Worm (Caenorhabditis elegans) whole organism, L4 larva: ENCODE data around the gene ada-2.

Experiments
- D1046.2 ChIP-seq: fragments of 200-800 bp; sonication (Bioruptor generic); IDR thresholded peaks from 2 replicates; pipeline ENCODE4 v1.3.6; 2022; ENCODE audit warnings: missing genetic modification characterization, missing compliant biosample characterization
- T26A8.4 ChIP-seq: fragments of 200-800 bp; sonication (Bioruptor generic); IDR thresholded peaks from 2 replicates; pipeline ENCODE4 v1.3.6; 2022; ENCODE audit warnings: missing genetic modification characterization, missing compliant biosample characterization
- Y48G9A.11 ChIP-seq: fragments of 200-800 bp; sonication (Bioruptor generic); IDR thresholded peaks from 2 replicates; pipeline ENCODE4 v1.3.6; 2022; ENCODE audit warnings: missing genetic modification reagents, missing genetic modification characterization, missing compliant biosample characterization
- Y5F2A.4 ChIP-seq: fragments of 200-800 bp; sonication (Bioruptor generic); optimal IDR thresholded peaks from 2 replicates; lab custom pipeline; 2018; ENCODE audit warnings: mild to moderate bottlenecking, missing genetic modification characterization, missing compliant biosample characterization
- Y75B8A.6 ChIP-seq: fragments of 200-800 bp; sonication (Bioruptor generic); IDR thresholded peaks from 2 replicates; pipeline ENCODE4 v1.3.6; 2022; ENCODE audit warnings: missing genetic modification reagents, missing genetic modification characterization, missing compliant biosample characterization
- ZK337.2 ChIP-seq: fragments of 200-800 bp; sonication (Bioruptor generic); IDR thresholded peaks from 2 replicates; pipeline ENCODE4 v1.3.6; 2022; ENCODE audit warnings: missing genetic modification reagents, missing genetic modification characterization, missing compliant biosample characterization
- aha-1 ChIP-seq: fragments of 150-350 bp; peaks from one replicate; lab custom pipeline; 2014; ENCODE audit warnings: missing biosample characterization, missing genetic modification characterization
- aly-2 ChIP-seq: sonication (generic microtip); optimal IDR thresholded peaks from 2 replicates; lab custom pipeline; 2018; ENCODE audit warnings: missing biosample characterization, missing genetic modification characterization
- ama-1 ChIP-seq: fragments of 150-350 bp; optimal IDR thresholded peaks from 2 replicates; lab custom pipeline; 2014; ENCODE audit warnings: inconsistent platforms, mixed read lengths
- arid-1 ChIP-seq: fragments of 200-800 bp; sonication (Bioruptor generic); conservative IDR thresholded peaks from 2 replicates; pipeline ENCODE4 v1.3.6; 2022; ENCODE audit warnings: missing genetic modification reagents, missing genetic modification characterization, missing compliant biosample characterization
- ceh-32 ChIP-seq: sonication (generic microtip); optimal IDR thresholded peaks from 2 replicates; lab custom pipeline; 2016; ENCODE audit warnings: mild to moderate bottlenecking, missing genetic modification characterization, missing compliant biosample characterization; ENCODE audit not compliant: poor library complexity
- ceh-44 ChIP-seq: fragments of 200-800 bp; sonication (Bioruptor generic); IDR thresholded peaks from 2 replicates; pipeline ENCODE4 v1.3.6; 2022; ENCODE audit warnings: missing genetic modification reagents, missing genetic modification characterization, missing compliant biosample characterization
- ctbp-1 ChIP-seq: fragments of 200-800 bp; sonication (Bioruptor generic); IDR thresholded peaks from 2 replicates; pipeline ENCODE4 v1.3.6; 2022; ENCODE audit warnings: missing genetic modification reagents, missing genetic modification characterization, missing compliant biosample characterization
- daf-16 ChIP-seq, 3 experiments: sonication (generic microtip); optimal IDR thresholded peaks; 2 replicates each; lab custom pipeline; 2016 to 2017; ENCODE audit warnings: missing genetic modification characterization in 3 of 3, missing genetic modification reagents in 3 of 3, mild to moderate bottlenecking in 2 of 3, missing compliant biosample characterization in 2 of 3, missing biosample characterization in 1 of 3, moderate library complexity in 1 of 3
- dmd-8 ChIP-seq: fragments of 200-800 bp; sonication (Bioruptor generic); IDR thresholded peaks from 2 replicates; pipeline ENCODE4 v1.3.6; 2022; ENCODE audit warnings: missing genetic modification characterization, missing compliant biosample characterization
- dmd-9 ChIP-seq: fragments of 200-800 bp; sonication (Bioruptor generic); IDR thresholded peaks from 2 replicates; pipeline ENCODE4 v1.3.6; 2022; ENCODE audit warnings: missing genetic modification reagents, missing genetic modification characterization, missing compliant biosample characterization
- dpl-1 ChIP-seq: fragments of 150-350 bp; optimal IDR thresholded peaks from 2 replicates; lab custom pipeline; 2014; ENCODE audit warnings: missing biosample characterization, missing genetic modification reagents, missing genetic modification characterization
- egl-27 ChIP-seq: sonication (generic microtip); optimal IDR thresholded peaks from 3 replicates; lab custom pipeline; 2017; ENCODE audit warnings: missing biosample characterization, missing genetic modification reagents, missing genetic modification characterization
- fkh-10 ChIP-seq: fragments of 150-350 bp; optimal IDR thresholded peaks from 2 replicates; lab custom pipeline; 2014; ENCODE audit warnings: missing biosample characterization, missing genetic modification reagents, missing genetic modification characterization
- hlh-11 ChIP-seq: fragments of 200-800 bp; sonication (Bioruptor generic); optimal IDR thresholded peaks from 2 replicates; lab custom pipeline; 2018; ENCODE audit warnings: mild to moderate bottlenecking, missing genetic modification characterization, missing compliant biosample characterization
- hlh-30 ChIP-seq: sonication (generic microtip); optimal IDR thresholded peaks from 2 replicates; lab custom pipeline; 2017; ENCODE audit warnings: antibody characterized with exemption, mild to moderate bottlenecking, missing genetic modification characterization, missing compliant biosample characterization; ENCODE audit not compliant: insufficient read depth
- hmg-1.1 ChIP-seq: fragments of 200-800 bp; sonication (Bioruptor generic); IDR thresholded peaks from 2 replicates; pipeline ENCODE4 v1.3.6; 2022; ENCODE audit warnings: missing genetic modification reagents, missing genetic modification characterization, missing compliant biosample characterization
- lin-39 ChIP-seq: fragments of 150-350 bp; optimal IDR thresholded peaks from 2 replicates; lab custom pipeline; 2014; ENCODE audit warnings: missing biosample characterization, missing genetic modification reagents, missing genetic modification characterization
- lir-3 ChIP-seq: sonication (generic microtip); optimal IDR thresholded peaks from 2 replicates; lab custom pipeline; 2016; ENCODE audit warnings: mild to moderate bottlenecking, missing genetic modification characterization, missing compliant biosample characterization
- lsy-2 ChIP-seq, 2 experiments: fragments of 150-350 bp in 1 of 2; sonication (generic microtip) in 1 of 2; optimal IDR thresholded peaks; 2 replicates each; lab custom pipeline; 2014 to 2017; ENCODE audit warnings: missing biosample characterization in 2 of 2, missing genetic modification characterization in 2 of 2
- mdl-1 ChIP-seq, 2 experiments: fragments of 150-350 bp in 1 of 2; sonication (generic microtip) in 1 of 2; optimal IDR thresholded peaks; 2 replicates each; lab custom pipeline; 2014 to 2017; ENCODE audit warnings: missing biosample characterization in 2 of 2, missing genetic modification characterization in 2 of 2
- mes-2 ChIP-seq: sonication (generic microtip); optimal IDR thresholded peaks from 2 replicates; lab custom pipeline; 2016; ENCODE audit warnings: missing genotype, mild to moderate bottlenecking, missing genetic modification characterization, missing compliant biosample characterization; ENCODE audit not compliant: poor library complexity, severe bottlenecking
- nhr-10 ChIP-seq: fragments of 150-350 bp; optimal IDR thresholded peaks from 2 replicates; lab custom pipeline; 2014; ENCODE audit warnings: missing biosample characterization, missing genetic modification characterization
- nhr-102 ChIP-seq: sonication (generic microtip); optimal IDR thresholded peaks from 2 replicates; lab custom pipeline; 2016; ENCODE audit warnings: mild to moderate bottlenecking, missing genetic modification characterization, moderate library complexity, missing compliant biosample characterization
- nhr-11 ChIP-seq: fragments of 150-350 bp; optimal IDR thresholded peaks from 2 replicates; lab custom pipeline; 2014; ENCODE audit warnings: missing biosample characterization, missing genetic modification characterization
- nhr-111 ChIP-seq: fragments of 200-800 bp; sonication (Bioruptor generic); optimal IDR thresholded peaks from 2 replicates; lab custom pipeline; 2018; ENCODE audit warnings: mild to moderate bottlenecking, missing genetic modification characterization, missing compliant biosample characterization
- nhr-25 ChIP-seq: sonication (generic microtip); optimal IDR thresholded peaks from 2 replicates; lab custom pipeline; 2017; ENCODE audit warnings: missing genetic modification characterization, mild to moderate bottlenecking, missing compliant biosample characterization, antibody characterized with exemption, moderate library complexity, borderline replicate concordance; ENCODE audit not compliant: insufficient read depth
- nhr-28 ChIP-seq: fragments of 150-350 bp; optimal IDR thresholded peaks from 2 replicates; lab custom pipeline; 2014; ENCODE audit warnings: missing biosample characterization, missing genetic modification characterization
- nhr-41 ChIP-seq: fragments of 200-800 bp; sonication (Bioruptor generic); IDR thresholded peaks from 2 replicates; pipeline ENCODE4 v1.3.6; 2022; ENCODE audit warnings: missing genetic modification reagents, missing genetic modification characterization, missing compliant biosample characterization
- nhr-42 ChIP-seq: fragments of 200-800 bp; sonication (Bioruptor generic); IDR thresholded peaks from 2 replicates; pipeline ENCODE4 v1.3.6; 2022; ENCODE audit warnings: missing genetic modification characterization, missing compliant biosample characterization
- nhr-48 ChIP-seq: sonication (generic microtip); optimal IDR thresholded peaks from 2 replicates; lab custom pipeline; 2016; ENCODE audit warnings: mild to moderate bottlenecking, missing genetic modification characterization, missing compliant biosample characterization
- nhr-76 ChIP-seq: fragments of 150-350 bp; optimal IDR thresholded peaks from 2 replicates; lab custom pipeline; 2014; ENCODE audit warnings: missing biosample characterization, missing genetic modification characterization
- pha-4 ChIP-seq, 2 experiments: fragments of 150-350 bp in 1 of 2; fragments of 200-800 bp in 1 of 2; sonication (Bioruptor generic) in 1 of 2; IDR thresholded peaks in 1 of 2; optimal IDR thresholded peaks in 1 of 2; 2 replicates each; pipeline versions ENCODE4 v1.3.6 to Lab custom; 2014 to 2022; ENCODE audit warnings: missing genetic modification characterization in 2 of 2, missing genetic modification reagents in 2 of 2, missing biosample characterization in 1 of 2, missing compliant biosample characterization in 1 of 2
- php-3 ChIP-seq: fragments of 200-800 bp; sonication (Bioruptor generic); IDR thresholded peaks from 2 replicates; pipeline ENCODE4 v1.3.6; 2022; ENCODE audit warnings: missing genetic modification reagents, missing genetic modification characterization, missing compliant biosample characterization
- pqm-1 ChIP-seq: sonication (generic microtip); optimal IDR thresholded peaks from 2 replicates; lab custom pipeline; 2017; ENCODE audit warnings: missing biosample characterization, missing genetic modification characterization
- skn-1 ChIP-seq: fragments of 150-350 bp; optimal IDR thresholded peaks from 2 replicates; lab custom pipeline; 2014; ENCODE audit warnings: missing biosample characterization, missing genetic modification characterization
- snpc-1.2 ChIP-seq: fragments of 200-800 bp; sonication (Bioruptor generic); IDR thresholded peaks from 2 replicates; pipeline ENCODE4 v1.3.6; 2022; ENCODE audit warnings: missing genetic modification reagents, missing genetic modification characterization, missing compliant biosample characterization
- spr-1 ChIP-seq: sonication (generic microtip); optimal IDR thresholded peaks from 2 replicates; lab custom pipeline; 2016; ENCODE audit warnings: mild to moderate bottlenecking, missing genetic modification characterization, missing compliant biosample characterization
- spr-3 ChIP-seq: fragments of 200-800 bp; sonication (Bioruptor generic); optimal IDR thresholded peaks from 2 replicates; lab custom pipeline; 2018; ENCODE audit warnings: mild to moderate bottlenecking, missing genetic modification characterization, missing compliant biosample characterization
- tag-97 ChIP-seq: fragments of 200-800 bp; sonication (Bioruptor generic); IDR thresholded peaks from 2 replicates; pipeline ENCODE4 v1.3.6; 2022; ENCODE audit warnings: missing genetic modification characterization, missing compliant biosample characterization
- unc-39 ChIP-seq: sonication (generic microtip); optimal IDR thresholded peaks from 2 replicates; lab custom pipeline; 2017; ENCODE audit warnings: missing biosample characterization, missing genetic modification characterization
- unc-62 ChIP-seq, 3 experiments: fragments of 150-350 bp in 1 of 3; sonication (generic microtip); optimal IDR thresholded peaks in 2 of 3; peaks in 1 of 3; 1 replicate in 1 of 3; 2 replicates in 2 of 3; lab custom pipeline; 2014 to 2017; ENCODE audit warnings: missing biosample characterization in 3 of 3, missing genetic modification characterization in 3 of 3, missing genetic modification reagents in 3 of 3, missing genotype in 1 of 3
- zfp-2 ChIP-seq: sonication (generic microtip); optimal IDR thresholded peaks from 2 replicates; lab custom pipeline; 2016; ENCODE audit warnings: mild to moderate bottlenecking, missing genetic modification characterization, missing compliant biosample characterization
- zfp-3 ChIP-seq: fragments of 200-800 bp; sonication (Bioruptor generic); conservative IDR thresholded peaks from 2 replicates; pipeline ENCODE4 v1.3.6; 2022; ENCODE audit warnings: missing genetic modification reagents, missing genetic modification characterization, missing compliant biosample characterization
- zip-11 ChIP-seq: fragments of 200-800 bp; sonication (Bioruptor generic); IDR thresholded peaks from 2 replicates; pipeline ENCODE4 v1.3.6; 2022; ENCODE audit warnings: missing genetic modification characterization, missing compliant biosample characterization

Gene ada-2

DNA sequence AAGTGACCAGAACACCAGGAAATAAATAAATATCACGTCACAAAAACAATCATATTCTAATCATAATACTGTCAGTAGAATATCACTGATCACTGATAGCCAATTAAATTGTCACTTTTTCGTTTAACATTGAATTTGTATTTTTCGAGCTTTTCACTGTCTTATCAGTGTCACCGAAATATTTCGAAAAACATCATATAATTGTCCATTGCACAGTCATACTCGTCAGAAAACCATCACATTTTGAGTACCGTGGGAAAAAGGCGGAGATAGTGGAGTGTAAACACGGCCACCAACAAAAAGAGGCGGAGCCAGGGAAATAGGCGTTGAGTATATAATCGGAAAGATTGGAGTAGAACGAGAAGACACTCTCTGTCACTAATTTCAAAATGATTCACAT is 25.2 kb downstream of the ada-2 start (continued):
- TF ChIP-seq Y48G9A.11 (GFP tag; lab: Robert Waterston, UW), result no peak
- TF ChIP-seq nhr-25 (tag; lab: Kevin White, UChicago), result no peak
- TF ChIP-seq aly-2, result no peak
- TF ChIP-seq skn-1 (tag; lab: Kevin White, UChicago), result no peak
- no peak for TF ChIP-seq zip-11 (GFP tag; lab: Robert Waterston, UW)
- TF ChIP-seq ceh-44 (GFP tag; lab: Robert Waterston, UW), result no peak
- no peak for TF ChIP-seq nhr-11
- no peak for TF ChIP-seq pha-4 (GFP tag; IDR thresholded peaks at IDR 0.05; lab: Robert Waterston, UW)
- TF ChIP-seq pha-4 (tag; optimal IDR thresholded peaks at IDR 0.05; lab: Kevin White, UChicago), result no peak
- TF ChIP-seq egl-27 (tag; lab: Kevin White, UChicago), result no peak
- no peak for TF ChIP-seq Y5F2A.4
- no peak for TF ChIP-seq daf-16 (GFP tag; optimal IDR thresholded peaks at IDR 0.05; lab: Kevin White, UChicago)
- peak; percentile 99 for TF ChIP-seq daf-16 (tag; optimal IDR thresholded peaks at IDR 0.05; lab: Kevin White, UChicago)
- TF ChIP-seq lin-39 (tag; lab: Kevin White, UChicago), result no peak
- no peak for TF ChIP-seq zfp-3
- TF ChIP-seq nhr-48 (tag; lab: Kevin White, UChicago), result peak; percentile 83
- no peak for TF ChIP-seq nhr-41 (GFP tag; lab: Robert Waterston, UW)
- no peak for TF ChIP-seq zfp-2
- TF ChIP-seq nhr-111, result no peak
- no peak for TF ChIP-seq ctbp-1 (GFP tag; lab: Robert Waterston, UW)
- peak; percentile 31 for TF ChIP-seq hlh-30 (tag; lab: Kevin White, UChicago)
- no peak for TF ChIP-seq aha-1 (tag; lab: Kevin White, UChicago)
- TF ChIP-seq nhr-102 (tag; lab: Kevin White, UChicago), result peak; percentile 84
- no peak for TF ChIP-seq dmd-8 (GFP tag; lab: Robert Waterston, UW)
- TF ChIP-seq snpc-1.2 (GFP tag; lab: Robert Waterston, UW), result no peak
- TF ChIP-seq tag-97, result no peak
- TF ChIP-seq hlh-11, result peak; percentile 80
- no peak for TF ChIP-seq fkh-10 (GFP tag; lab: Kevin White, UChicago)
- peak; percentile 92 for TF ChIP-seq php-3 (GFP tag; lab: Robert Waterston, UW)
- no peak for TF ChIP-seq lir-3 (tag; lab: Kevin White, UChicago)
- TF ChIP-seq pqm-1 (tag; lab: Kevin White, UChicago), result peak; percentile 9
- TF ChIP-seq mes-2 (tag; lab: Kevin White, UChicago), result no peak
- TF ChIP-seq spr-3 (GFP tag; lab: Kevin White, UChicago), result no peak
- no peak for TF ChIP-seq ceh-32 (tag; lab: Kevin White, UChicago)
- no peak for TF ChIP-seq nhr-10 (tag; lab: Kevin White, UChicago)
- TF ChIP-seq ama-1, result no peak
- no peak for TF ChIP-seq hmg-1.1 (GFP tag; lab: Robert Waterston, UW)
- no peak for TF ChIP-seq T26A8.4 (GFP tag; lab: Robert Waterston, UW)
- no peak for TF ChIP-seq spr-1 (tag; lab: Kevin White, UChicago)
- no peak for TF ChIP-seq Y75B8A.6 (GFP tag; lab: Robert Waterston, UW)
- no peak for TF ChIP-seq D1046.2 (GFP tag; lab: Robert Waterston, UW)
- no peak for TF ChIP-seq dpl-1 (GFP tag; lab: Kevin White, UChicago)
- TF ChIP-seq nhr-42 (GFP tag; lab: Robert Waterston, UW), result no peak
- no peak for TF ChIP-seq arid-1
- TF ChIP-seq ZK337.2 (GFP tag; lab: Robert Waterston, UW), result no peak
- TF ChIP-seq mdl-1 (tag; optimal IDR thresholded peaks at IDR 0.05; lab: Kevin White, UChicago), result peak in 1 of 2 experiments; percentile 21
- TF ChIP-seq lsy-2 (tag; optimal IDR thresholded peaks at IDR 0.05; lab: Kevin White, UChicago), result peak in 1 of 2 experiments; percentile 11
- TF ChIP-seq unc-62 (GFP tag; optimal IDR thresholded peaks at IDR 0.05 in 1 of 2; lab: Kevin White, UChicago), result peak in 1 of 2 experiments; percentile 31
- TF ChIP-seq unc-62 (tag; optimal IDR thresholded peaks at IDR 0.05; lab: Kevin White, UChicago), result no peak
- TF ChIP-seq nhr-76 (tag; lab: Kevin White, UChicago), result no peak
- TF ChIP-seq unc-39 (tag; lab: Kevin White, UChicago), result no peak
- TF ChIP-seq dmd-9, result no peak
- peak; percentile 74 for TF ChIP-seq nhr-28
